Worm (Caenorhabditis elegans) whole organism, young adult: ENCODE measurements around the gene grl-31.

Source experiments
- B0019.2 ChIP-seq: fragments of 200-800 bp; sonication (Bioruptor generic); conservative IDR thresholded peaks from 2 replicates; pipeline ENCODE4 v1.3.6; 2022; ENCODE audit warnings: missing genetic modification reagents, missing genetic modification characterization, missing compliant biosample characterization
- B0035.1 ChIP-seq: sonication (generic microtip); optimal IDR thresholded peaks from 2 replicates; lab custom pipeline; 2016; ENCODE audit warnings: missing genetic modification characterization, mild to moderate bottlenecking, missing compliant biosample characterization, missing genotype, missing genetic modification reagents
- F23B12.7 ChIP-seq: sonication (generic microtip); optimal IDR thresholded peaks from 2 replicates; lab custom pipeline; 2017; ENCODE audit warnings: missing genetic modification characterization, mild to moderate bottlenecking, missing compliant biosample characterization, antibody characterized with exemption, moderate library complexity; ENCODE audit not compliant: insufficient read depth
- F49E8.2 ChIP-seq: sonication (generic microtip); optimal IDR thresholded peaks from 3 replicates; lab custom pipeline; 2017; ENCODE audit warnings: missing genetic modification characterization, mild to moderate bottlenecking, missing compliant biosample characterization, antibody characterized with exemption, moderate library complexity; ENCODE audit not compliant: insufficient read depth
- F55B11.4 ChIP-seq: sonication (generic microtip); optimal IDR thresholded peaks from 2 replicates; lab custom pipeline; 2016; ENCODE audit warnings: missing compliant biosample characterization, missing genetic modification characterization, borderline replicate concordance; ENCODE audit not compliant: insufficient read depth
- K12H6.12 ChIP-seq: fragments of 200-800 bp; sonication (Bioruptor generic); optimal IDR thresholded peaks from 2 replicates; lab custom pipeline; 2018; ENCODE audit warnings: mild to moderate bottlenecking, missing genetic modification characterization, missing compliant biosample characterization
- Y56A3A.18 ChIP-seq: fragments of 200-800 bp; sonication (Bioruptor generic); IDR thresholded peaks from 2 replicates; pipeline ENCODE4 v1.3.6; 2022; ENCODE audit warnings: missing genetic modification reagents, missing genetic modification characterization, missing compliant biosample characterization
- chd-7 ChIP-seq: sonication (generic microtip); optimal IDR thresholded peaks from 2 replicates; lab custom pipeline; 2016; ENCODE audit warnings: mild to moderate bottlenecking, missing genetic modification characterization, moderate library complexity, missing compliant biosample characterization
- ets-4 ChIP-seq: fragments of 200-800 bp; sonication (Bioruptor generic); optimal IDR thresholded peaks from 2 replicates; lab custom pipeline; 2018; ENCODE audit warnings: mild to moderate bottlenecking, missing genetic modification characterization, missing compliant biosample characterization
- gei-17 ChIP-seq: fragments of 200-800 bp; sonication (Bioruptor generic); optimal IDR thresholded peaks from 2 replicates; lab custom pipeline; 2018; ENCODE audit warnings: mild to moderate bottlenecking, missing genetic modification characterization, missing compliant biosample characterization
- him-1 ChIP-seq: sonication (generic microtip); optimal IDR thresholded peaks from 2 replicates; lab custom pipeline; 2016; ENCODE audit warnings: missing genotype, missing genetic modification reagents, missing genetic modification characterization, missing compliant biosample characterization
- hrde-1 ChIP-seq: sonication (generic microtip); optimal IDR thresholded peaks from 2 replicates; lab custom pipeline; 2016; ENCODE audit warnings: missing genetic modification characterization, mild to moderate bottlenecking, missing compliant biosample characterization, moderate library complexity, missing genotype, missing genetic modification reagents, borderline replicate concordance
- hsf-1 ChIP-seq: fragments of 200-800 bp; sonication (Bioruptor generic); IDR thresholded peaks from 2 replicates; pipeline ENCODE4 v1.3.6; 2022; ENCODE audit warnings: missing genetic modification reagents, missing genetic modification characterization, missing compliant biosample characterization
- lsl-1 ChIP-seq: fragments of 200-800 bp; sonication (Bioruptor generic); optimal IDR thresholded peaks from 2 replicates; lab custom pipeline; 2018; ENCODE audit warnings: mild to moderate bottlenecking, missing genetic modification characterization, moderate library complexity, missing compliant biosample characterization
- lsy-27 ChIP-seq: sonication (generic microtip); optimal IDR thresholded peaks from 2 replicates; lab custom pipeline; 2017; ENCODE audit warnings: missing genetic modification characterization, mild to moderate bottlenecking, missing compliant biosample characterization, antibody characterized with exemption, missing genotype, borderline replicate concordance; ENCODE audit not compliant: insufficient read depth
- madf-3 ChIP-seq: fragments of 200-800 bp; sonication (Bioruptor generic); IDR thresholded peaks from 2 replicates; pipeline ENCODE4 v1.3.6; 2022; ENCODE audit warnings: missing genetic modification reagents, missing genetic modification characterization, missing compliant biosample characterization
- nhr-120 ChIP-seq: fragments of 200-800 bp; sonication (Bioruptor generic); IDR thresholded peaks from 2 replicates; pipeline ENCODE4 v1.3.6; 2022; ENCODE audit warnings: missing genetic modification characterization, missing compliant biosample characterization
- nhr-27 ChIP-seq: fragments of 200-800 bp; sonication (Bioruptor generic); optimal IDR thresholded peaks from 2 replicates; lab custom pipeline; 2018; ENCODE audit warnings: mild to moderate bottlenecking, missing genetic modification characterization, moderate library complexity, missing compliant biosample characterization
- pbrm-1 ChIP-seq: fragments of 200-800 bp; sonication (Bioruptor generic); IDR thresholded peaks from 2 replicates; pipeline ENCODE4 v1.3.6; 2022; ENCODE audit warnings: missing genetic modification reagents, missing genetic modification characterization, missing compliant biosample characterization
- sea-2 ChIP-seq: fragments of 200-800 bp; sonication (Bioruptor generic); IDR thresholded peaks from 2 replicates; pipeline ENCODE4 v1.3.6; 2022; ENCODE audit warnings: missing genetic modification characterization, missing compliant biosample characterization
- tbx-9 ChIP-seq: sonication (generic microtip); optimal IDR thresholded peaks from 2 replicates; lab custom pipeline; 2016; ENCODE audit warnings: borderline replicate concordance, missing genetic modification characterization, inconsistent platforms, missing compliant biosample characterization
- tlf-1 ChIP-seq: fragments of 200-800 bp; sonication (Bioruptor generic); optimal IDR thresholded peaks from 2 replicates; lab custom pipeline; 2018; ENCODE audit warnings: mild to moderate bottlenecking, missing genetic modification characterization, missing compliant biosample characterization
- unc-130 ChIP-seq: sonication (generic microtip); optimal IDR thresholded peaks from 2 replicates; lab custom pipeline; 2016; ENCODE audit warnings: missing genetic modification reagents, missing genetic modification characterization, missing compliant biosample characterization
- xnd-1 ChIP-seq: sonication (generic microtip); optimal IDR thresholded peaks from 2 replicates; lab custom pipeline; 2016; ENCODE audit warnings: missing genotype, missing genetic modification reagents, missing genetic modification characterization, missing compliant biosample characterization

Gene grl-31

ce11 chrV:3509878-3510277 is 47.7 kb downstream of the grl-31 start, which contains the start of gene str-228:
Gene str-228, plus strand, starts transcription at chrV:3510178.
- TF ChIP-seq ets-4 (GFP tag; lab: Kevin White, UChicago) (no peak), xnd-1 (no peak), tbx-9 (no peak), F49E8.2 (no peak), lsy-27 (tag; lab: Kevin White, UChicago) (no peak), hsf-1 (GFP tag; lab: Robert Waterston, UW) (no peak), madf-3 (GFP tag; lab: Robert Waterston, UW) (no peak), B0035.1 (tag; lab: Kevin White, UChicago) (no peak), unc-130 (no peak), F55B11.4 (tag; lab: Kevin White, UChicago) (no peak), nhr-27 (tag; lab: Kevin White, UChicago) (no peak)

- TF ChIP-seq hrde-1 (no peak), pbrm-1 (no peak), sea-2 (GFP tag; lab: Robert Waterston, UW) (no peak), Y56A3A.18 (GFP tag; lab: Robert Waterston, UW) (no peak), tlf-1 (GFP tag; lab: Kevin White, UChicago) (no peak), gei-17 (GFP tag; lab: Kevin White, UChicago) (no peak), nhr-120 (GFP tag; lab: Robert Waterston, UW) (no peak), K12H6.12 (no peak), him-1 (tag; lab: Kevin White, UChicago) (no peak), B0019.2 (GFP tag; lab: Robert Waterston, UW) (no peak), B0035.1 (tag; lab: Kevin White, UChicago) (no peak), unc-130 (no peak), chd-7 (tag; lab: Kevin White, UChicago) (no peak), F23B12.7 (tag; lab: Kevin White, UChicago) (no peak), lsl-1 (GFP tag; lab: Kevin White, UChicago) (no peak)
- TF ChIP-seq, all 124 proteins: peak for 0
These were observed 49.9 kb downstream of the grl-31 start, which contains the start of gene str-225 for ce11 chrV:3507691-3508090. Gene str-225, plus strand, starts transcription at chrV:3507822.
